Worm (Caenorhabditis elegans) whole organism, mixed stage, embryonic: ENCODE results near the gene pqn-54.

Source experiments
- bed-3 ChIP-seq: fragments of 200-800 bp; sonication (Bioruptor generic); optimal IDR thresholded peaks from 3 replicates; lab custom pipeline; 2018; ENCODE audit warnings: mild to moderate bottlenecking, missing genetic modification characterization, moderate library complexity, missing compliant biosample characterization
- elt-3 ChIP-seq: fragments of 150-350 bp; optimal IDR thresholded peaks from 2 replicates; lab custom pipeline; 2014; ENCODE audit warnings: missing biosample characterization, missing genetic modification characterization
- lin-13 ChIP-seq: fragments of 150-350 bp; optimal IDR thresholded peaks from 2 replicates; lab custom pipeline; 2014; ENCODE audit warnings: missing biosample characterization, missing genetic modification characterization
- nhr-2 ChIP-seq: fragments of 150-350 bp; optimal IDR thresholded peaks from 2 replicates; lab custom pipeline; 2014; ENCODE audit warnings: missing biosample characterization, missing genetic modification characterization
- nhr-237 ChIP-seq: fragments of 150-350 bp; optimal IDR thresholded peaks from 2 replicates; lab custom pipeline; 2014; ENCODE audit warnings: missing biosample characterization, missing genetic modification characterization
- nhr-76 ChIP-seq: sonication (generic microtip); optimal IDR thresholded peaks from 2 replicates; lab custom pipeline; 2017; ENCODE audit warnings: missing biosample characterization, missing genetic modification characterization
- pha-4 ChIP-seq: fragments of 150-350 bp; optimal IDR thresholded peaks from 2 replicates; lab custom pipeline; 2018; ENCODE audit warnings: missing biosample characterization, missing genetic modification reagents, missing genetic modification characterization
- snpc-4 ChIP-seq: fragments of 150-350 bp; optimal IDR thresholded peaks from 2 replicates; lab custom pipeline; 2014; ENCODE audit warnings: missing biosample characterization, missing genetic modification characterization
- sptf-1 ChIP-seq: sonication (generic microtip); optimal IDR thresholded peaks from 2 replicates; lab custom pipeline; 2017; ENCODE audit warnings: mild to moderate bottlenecking, missing genetic modification characterization, moderate library complexity, missing compliant biosample characterization
- unc-39 ChIP-seq: fragments of 150-350 bp; optimal IDR thresholded peaks from 2 replicates; lab custom pipeline; 2014; ENCODE audit warnings: missing biosample characterization, missing genetic modification characterization
- unc-62 ChIP-seq: fragments of 150-350 bp; optimal IDR thresholded peaks from 2 replicates; lab custom pipeline; 2014; ENCODE audit warnings: missing biosample characterization, missing genetic modification reagents, missing genetic modification characterization

DNA sequence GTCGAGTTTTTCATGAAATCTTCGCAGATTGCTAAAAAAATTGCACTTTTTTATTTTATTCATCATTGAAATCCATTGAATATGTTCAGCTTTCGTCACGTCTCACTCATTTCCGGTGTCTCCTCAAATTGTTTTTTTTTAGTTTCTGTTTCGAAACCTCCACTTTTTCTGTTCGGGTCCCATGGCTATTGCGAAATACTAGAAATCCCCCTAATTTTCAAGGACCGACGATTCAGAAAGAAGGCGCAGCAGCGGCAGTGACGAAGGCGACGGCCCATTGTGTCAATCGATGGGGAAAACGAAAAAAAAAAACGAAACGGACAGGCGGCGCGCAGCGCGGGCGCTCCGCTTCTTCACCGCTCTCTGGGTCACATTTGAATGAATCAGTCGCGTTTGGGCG, 7.2 kb downstream of the pqn-54 start:
- TF ChIP-seq lin-13 (tag; lab: Kevin White, UChicago) (no peak), snpc-4 (tag; lab: Kevin White, UChicago) (no peak), nhr-76 (tag; lab: Kevin White, UChicago) (no peak), sptf-1 (tag; lab: Kevin White, UChicago) (no peak), nhr-237 (tag; lab: Kevin White, UChicago) (no peak), unc-62 (no peak), nhr-2 (no peak), unc-39 (tag; lab: Kevin White, UChicago) (no peak), bed-3 (GFP tag; lab: Kevin White, UChicago) (no peak), pha-4 (tag; lab: Kevin White, UChicago) (no peak), elt-3 (tag; lab: Kevin White, UChicago) (no peak)
